Fruit fly (Drosophila melanogaster) whole organism, embryonic: Measurements from ENCODE around the gene tai.

Experiments
- BtbVII ChIP-seq: fragments of 200-800 bp; sonication (Bioruptor generic); optimal IDR thresholded peaks from 3 replicates; lab custom pipeline; 2017; ENCODE audit warnings: missing biosample characterization, mild to moderate bottlenecking, missing genetic modification characterization
- CG10267 ChIP-seq: fragments of 200-800 bp; sonication (Bioruptor generic); optimal IDR thresholded peaks from 2 replicates; lab custom pipeline; 2018; ENCODE audit warnings: missing biosample characterization, mild to moderate bottlenecking, missing genetic modification characterization, moderate library complexity
- CG12071 ChIP-seq: fragments of 200-800 bp; sonication (Bioruptor generic); optimal IDR thresholded peaks from 3 replicates; lab custom pipeline; 2018; ENCODE audit warnings: missing biosample characterization, mild to moderate bottlenecking, missing genetic modification characterization
- CG12659 ChIP-seq: fragments of 200-800 bp; sonication (Bioruptor generic); optimal IDR thresholded peaks from 3 replicates; lab custom pipeline; 2017; ENCODE audit warnings: mild to moderate bottlenecking, missing biosample characterization, missing genetic modification reagents, missing genetic modification characterization
- CG14710 ChIP-seq: fragments of 200-800 bp; sonication (Bioruptor generic); optimal IDR thresholded peaks from 3 replicates; lab custom pipeline; 2019; ENCODE audit warnings: missing biosample characterization, mild to moderate bottlenecking, missing genetic modification characterization, moderate library complexity
- CG15601 ChIP-seq: fragments of 200-800 bp; sonication (Bioruptor generic); optimal IDR thresholded peaks from 3 replicates; lab custom pipeline; 2019; ENCODE audit warnings: missing biosample characterization, mild to moderate bottlenecking, missing genetic modification characterization, moderate library complexity
- CG16779 ChIP-seq: fragments of 200-800 bp; sonication (Bioruptor generic); IDR thresholded peaks from 2 replicates; pipeline ENCODE4 v1.3.6; 2022; ENCODE audit warnings: missing biosample characterization, missing genetic modification characterization
- CG2116 ChIP-seq: fragments of 200-800 bp; sonication (Bioruptor generic); optimal IDR thresholded peaks from 3 replicates; lab custom pipeline; 2018; ENCODE audit warnings: missing biosample characterization, mild to moderate bottlenecking, missing genetic modification characterization
- CG31441 ChIP-seq: fragments of 200-800 bp; sonication (Bioruptor generic); IDR thresholded peaks from 2 replicates; pipeline ENCODE4 v1.3.6; 2022; ENCODE audit warnings: missing biosample characterization, missing genetic modification characterization
- CG32532 ChIP-seq: fragments of 200-800 bp; sonication (Bioruptor generic); IDR thresholded peaks from 2 replicates; pipeline ENCODE4 v1.3.6; 2022; ENCODE audit warnings: missing biosample characterization, missing genetic modification characterization
- CG33213 ChIP-seq: fragments of 200-800 bp; sonication (Bioruptor generic); optimal IDR thresholded peaks from 3 replicates; lab custom pipeline; 2016; ENCODE audit warnings: missing biosample characterization, missing genetic modification characterization
- CG3407 ChIP-seq: fragments of 200-800 bp; sonication (Bioruptor generic); optimal IDR thresholded peaks from 2 replicates; lab custom pipeline; 2018; ENCODE audit warnings: missing biosample characterization, mild to moderate bottlenecking, missing genetic modification characterization
- CG34376 ChIP-seq: fragments of 200-800 bp; sonication (Bioruptor generic); optimal IDR thresholded peaks from 2 replicates; lab custom pipeline; 2018; ENCODE audit warnings: missing biosample characterization, mild to moderate bottlenecking, missing genetic modification characterization
- CG3847 ChIP-seq: fragments of 200-800 bp; sonication (Bioruptor generic); IDR thresholded peaks from 2 replicates; pipeline ENCODE4 v1.3.6; 2022; ENCODE audit warnings: missing biosample characterization, missing genetic modification characterization
- CG4360 ChIP-seq: fragments of 200-800 bp; sonication (Bioruptor generic); IDR thresholded peaks from 2 replicates; pipeline ENCODE4 v1.3.6; 2022; ENCODE audit warnings: missing biosample characterization, missing genetic modification characterization
- CG4617 ChIP-seq: fragments of 200-800 bp; sonication (Bioruptor generic); optimal IDR thresholded peaks from 3 replicates; lab custom pipeline; 2016; ENCODE audit warnings: missing biosample characterization, missing genetic modification characterization, borderline replicate concordance
- CG7963 ChIP-seq: fragments of 200-800 bp; sonication (Bioruptor generic); IDR thresholded peaks from 3 replicates; pipeline ENCODE4 v1.3.6; 2022; ENCODE audit warnings: missing biosample characterization, missing genetic modification characterization; ENCODE audit not compliant: partially characterized antibody
- CG8944 ChIP-seq: fragments of 200-800 bp; sonication (Bioruptor generic); optimal IDR thresholded peaks from 3 replicates; lab custom pipeline; 2016; ENCODE audit warnings: missing biosample characterization, missing genetic modification characterization
- CG9727 ChIP-seq: fragments of 200-800 bp; sonication (Bioruptor generic); optimal IDR thresholded peaks from 3 replicates; lab custom pipeline; 2017; ENCODE audit warnings: missing biosample characterization, mild to moderate bottlenecking, missing genetic modification characterization
- CG9797 ChIP-seq: fragments of 200-800 bp; sonication (Bioruptor generic); optimal IDR thresholded peaks from 3 replicates; lab custom pipeline; 2018; ENCODE audit warnings: missing biosample characterization, mild to moderate bottlenecking, missing genetic modification characterization
- Dfd ChIP-seq, 2 experiments: fragments of >200 bp; optimal IDR thresholded peaks; 2 replicates each; lab custom pipeline; 2017; ENCODE audit warnings: missing biosample characterization in 2 of 2, missing genetic modification characterization in 2 of 2
- Dp ChIP-seq: fragments of 200-800 bp; sonication (Bioruptor generic); optimal IDR thresholded peaks from 2 replicates; lab custom pipeline; 2018; ENCODE audit warnings: missing biosample characterization, mild to moderate bottlenecking, missing genetic modification characterization, moderate library complexity
- Ets97D ChIP-seq: fragments of 200-800 bp; sonication (Bioruptor generic); optimal IDR thresholded peaks from 3 replicates; lab custom pipeline; 2016; ENCODE audit warnings: missing biosample characterization, missing genetic modification characterization
- Gug ChIP-seq: fragments of 200-800 bp; sonication (Bioruptor generic); IDR thresholded peaks from 4 replicates; pipeline ENCODE4 v1.3.6; 2022; ENCODE audit warnings: missing biosample characterization, missing genetic modification characterization
- MBD-R2 ChIP-seq: fragments of 200-800 bp; sonication (Bioruptor generic); IDR thresholded peaks from 2 replicates; pipeline ENCODE4 v1.3.6; 2022; ENCODE audit warnings: missing biosample characterization, missing genetic modification characterization
- MESR4 ChIP-seq: fragments of 200-800 bp; sonication (Bioruptor generic); optimal IDR thresholded peaks from 2 replicates; lab custom pipeline; 2018; ENCODE audit warnings: missing biosample characterization, mild to moderate bottlenecking, missing genetic modification characterization, moderate library complexity
- Med ChIP-seq: fragments of 200-800 bp; sonication (Bioruptor generic); peaks from one replicate; lab custom pipeline; 2016; ENCODE audit warnings: missing biosample characterization, missing genetic modification characterization, mild to moderate bottlenecking, inconsistent platforms, moderate library complexity
- Mrtf ChIP-seq: fragments of 200-800 bp; sonication (Bioruptor generic); IDR thresholded peaks from 3 replicates; pipeline ENCODE4 v1.3.6; 2022; ENCODE audit warnings: missing biosample characterization, missing genetic modification characterization
- Neu2 ChIP-seq: fragments of 200-800 bp; sonication (Bioruptor generic); optimal IDR thresholded peaks from 3 replicates; lab custom pipeline; 2016; ENCODE audit warnings: missing biosample characterization, missing genetic modification characterization, borderline replicate concordance
- Rx ChIP-seq: fragments of 200-800 bp; sonication (Bioruptor generic); IDR thresholded peaks from 2 replicates; pipeline ENCODE4 v1.3.6; 2022; ENCODE audit warnings: missing biosample characterization, missing genetic modification characterization
- Sin3A ChIP-seq: fragments of >200 bp; optimal IDR thresholded peaks from 2 replicates; lab custom pipeline; 2018
- Vsx1 ChIP-seq: fragments of 200-800 bp; sonication (Bioruptor generic); optimal IDR thresholded peaks from 2 replicates; lab custom pipeline; 2017; ENCODE audit warnings: missing biosample characterization, mild to moderate bottlenecking, missing genetic modification characterization, missing genetic modification reagents
- YL-1 ChIP-seq: fragments of 200-800 bp; sonication (Bioruptor generic); optimal IDR thresholded peaks from 3 replicates; lab custom pipeline; 2017; ENCODE audit warnings: missing biosample characterization, mild to moderate bottlenecking, missing genetic modification characterization
- ab ChIP-seq: fragments of 200-800 bp; sonication (Bioruptor generic); optimal IDR thresholded peaks from 2 replicates; lab custom pipeline; 2016; ENCODE audit warnings: missing biosample characterization, missing genetic modification characterization
- az2 ChIP-seq: fragments of 200-800 bp; sonication (Bioruptor generic); optimal IDR thresholded peaks from 3 replicates; lab custom pipeline; 2016; ENCODE audit warnings: missing biosample characterization, missing genetic modification characterization
- ems ChIP-seq: fragments of 200-800 bp; sonication (Bioruptor generic); optimal IDR thresholded peaks from 3 replicates; lab custom pipeline; 2016; ENCODE audit warnings: missing biosample characterization, missing genetic modification characterization
- en ChIP-seq: fragments of 200-800 bp; sonication (Bioruptor generic); optimal IDR thresholded peaks from 2 replicates; lab custom pipeline; 2016; ENCODE audit warnings: missing biosample characterization, missing genetic modification characterization
- esg ChIP-seq: fragments of 200-800 bp; sonication (Bioruptor generic); conservative IDR thresholded peaks from 2 replicates; pipeline ENCODE4 v1.3.6; 2022; ENCODE audit warnings: missing biosample characterization, missing genetic modification characterization
- fd64A ChIP-seq: fragments of 200-800 bp; sonication (Bioruptor generic); optimal IDR thresholded peaks from 3 replicates; lab custom pipeline; 2018; ENCODE audit warnings: missing biosample characterization, mild to moderate bottlenecking, missing genetic modification characterization
- ftz-f1 ChIP-seq: fragments of 200-800 bp; sonication (Bioruptor generic); optimal IDR thresholded peaks from 2 replicates; lab custom pipeline; 2016; ENCODE audit warnings: missing biosample characterization, missing genetic modification characterization
- gfzf ChIP-seq: fragments of 200-800 bp; sonication (Bioruptor generic); optimal IDR thresholded peaks from 2 replicates; lab custom pipeline; 2016; ENCODE audit warnings: missing biosample characterization, mild to moderate bottlenecking, missing genetic modification characterization, moderate library complexity
- kah ChIP-seq: fragments of 200-800 bp; sonication (Bioruptor generic); optimal IDR thresholded peaks from 2 replicates; lab custom pipeline; 2018; ENCODE audit warnings: missing biosample characterization, mild to moderate bottlenecking, missing genetic modification characterization
- phol ChIP-seq: fragments of 200-800 bp; sonication (Bioruptor generic); optimal IDR thresholded peaks from 3 replicates; lab custom pipeline; 2018; ENCODE audit warnings: missing biosample characterization, mild to moderate bottlenecking, missing genetic modification characterization, moderate library complexity
- pzg ChIP-seq: fragments of 200-800 bp; sonication (Bioruptor generic); optimal IDR thresholded peaks from 3 replicates; lab custom pipeline; 2018; ENCODE audit warnings: missing biosample characterization, mild to moderate bottlenecking, missing genetic modification characterization, moderate library complexity
- slbo ChIP-seq: fragments of 200-800 bp; sonication (Bioruptor generic); IDR thresholded peaks from 2 replicates; pipeline ENCODE4 v1.3.6; 2022; ENCODE audit warnings: missing biosample characterization, missing genetic modification characterization
- stwl ChIP-seq: fragments of 200-800 bp; sonication (Bioruptor generic); optimal IDR thresholded peaks from 3 replicates; lab custom pipeline; 2018; ENCODE audit warnings: missing biosample characterization, mild to moderate bottlenecking, missing genetic modification characterization, moderate library complexity
- tll ChIP-seq, 2 experiments: fragments of 200-800 bp in 1 of 2; fragments of >200 bp in 1 of 2; sonication (Bioruptor generic) in 1 of 2; optimal IDR thresholded peaks; 2 replicates each; lab custom pipeline; 2017 to 2019; ENCODE audit warnings: missing biosample characterization in 2 of 2, missing genetic modification characterization in 2 of 2, mild to moderate bottlenecking in 1 of 2, moderate library complexity in 1 of 2
- trem ChIP-seq: fragments of 200-800 bp; optimal IDR thresholded peaks from 3 replicates; lab custom pipeline; 2019; ENCODE audit warnings: missing biosample characterization, mild to moderate bottlenecking, missing genetic modification characterization, moderate library complexity
- trh ChIP-seq: fragments of 200-800 bp; sonication (Bioruptor generic); optimal IDR thresholded peaks from 2 replicates; lab custom pipeline; 2016; ENCODE audit warnings: missing biosample characterization, missing genetic modification characterization
- unc-4 ChIP-seq: fragments of 200-800 bp; sonication (Bioruptor generic); IDR thresholded peaks from 2 replicates; pipeline ENCODE4 v1.3.6; 2022; ENCODE audit warnings: missing biosample characterization, missing genetic modification characterization; ENCODE audit not compliant: partially characterized antibody

Gene tai

DNA sequence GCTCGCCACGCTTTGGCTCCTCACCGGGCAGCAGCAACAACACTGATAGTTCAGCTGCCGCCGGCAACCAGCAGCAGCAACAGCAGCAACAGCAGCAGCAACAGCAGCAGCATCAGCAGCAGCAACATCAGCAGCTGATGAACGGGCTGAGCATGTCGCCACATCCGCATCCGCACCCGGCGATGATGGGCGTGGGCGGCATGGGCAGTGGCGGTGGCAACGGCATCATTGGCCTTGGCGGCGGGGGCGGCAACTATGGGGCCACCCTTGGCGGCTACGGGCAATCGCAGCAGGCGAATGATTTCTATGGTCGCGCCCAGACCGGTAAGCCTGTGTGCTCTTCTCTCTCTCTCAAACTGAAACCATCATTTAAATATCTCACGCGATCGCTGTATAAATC is 77.7 kb downstream of the tai start (continued):
- TF ChIP-seq tll (GFP tag; optimal IDR thresholded peaks at IDR 0.05; lab: Kevin White, UChicago): no peak
- no peak for TF ChIP-seq CG8944 (GFP tag; lab: Kevin White, UChicago)
- TF ChIP-seq Sin3A (lab: Kevin White, UChicago): no peak
- no peak for TF ChIP-seq CG9797 (GFP tag; lab: Kevin White, UChicago)
- peak in 1 of 2 experiments; percentile 74 for TF ChIP-seq Dfd (GFP tag; optimal IDR thresholded peaks at IDR 0.05; lab: Kevin White, UChicago)
- no peak for TF ChIP-seq CG10267 (tag; lab: Kevin White, UChicago)
- no peak for TF ChIP-seq CG9727
- TF ChIP-seq CG7963 (GFP tag; lab: Robert Waterston, UW): no peak
- TF ChIP-seq CG12071 (GFP tag; lab: Kevin White, UChicago): no peak
- TF ChIP-seq kah (GFP tag; lab: Kevin White, UChicago): no peak
- no peak for TF ChIP-seq CG34376
- TF ChIP-seq CG33213: no peak
- TF ChIP-seq Med (GFP tag; lab: Kevin White, UChicago): peak; percentile 75
- no peak for TF ChIP-seq Gug
- no peak for TF ChIP-seq Rx (GFP tag; lab: Robert Waterston, UW)
- TF ChIP-seq CG31441 (GFP tag; lab: Robert Waterston, UW): no peak
- TF ChIP-seq esg (GFP tag; lab: Robert Waterston, UW): no peak
- no peak for TF ChIP-seq CG15601
- TF ChIP-seq ems: no peak
- no peak for TF ChIP-seq Vsx1 (GFP tag; lab: Kevin White, UChicago)
- no peak for TF ChIP-seq en (GFP tag; lab: Kevin White, UChicago)
- TF ChIP-seq Neu2: no peak
- peak; percentile 30; the same call in 1 of the 2 replicates for TF ChIP-seq CG16779
- peak; percentile 36; the same call in 1 of the 2 replicates for TF ChIP-seq CG32532 (GFP tag; lab: Robert Waterston, UW)
- TF ChIP-seq ab (GFP tag; lab: Kevin White, UChicago): no peak
- TF ChIP-seq CG4360 (GFP tag; lab: Robert Waterston, UW): 0 out of 2 replicates have a peak, but pooled peaks have one; percentile 22
- TF ChIP-seq fd64A (GFP tag; lab: Kevin White, UChicago): no peak
- TF ChIP-seq ftz-f1 (GFP tag; lab: Kevin White, UChicago): peak; percentile 51
- no peak for TF ChIP-seq Mrtf (GFP tag; lab: Robert Waterston, UW)

DNA sequence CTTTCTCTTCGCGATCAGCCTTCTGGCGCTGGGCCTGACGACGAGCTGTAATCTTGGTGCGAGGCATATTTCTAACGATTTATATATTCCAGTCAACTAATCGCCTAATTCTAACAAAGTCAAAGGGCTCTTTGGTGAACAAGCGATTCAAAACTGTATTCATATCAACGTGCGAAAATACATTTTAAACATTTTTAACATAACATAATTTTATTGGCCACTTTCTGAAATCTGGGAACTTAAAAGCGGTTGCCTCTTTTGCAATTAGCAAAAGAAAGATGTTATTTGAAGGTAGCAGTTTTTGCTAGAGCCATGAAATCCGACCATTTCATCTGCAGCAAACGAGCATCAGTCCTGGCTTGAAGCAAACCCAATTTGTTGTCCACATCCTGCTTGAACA is 84.4 kb downstream of the tai start, which contains the start of gene aust:
TSS of gene aust (minus strand) at position 101 of the 400 bp plus-strand sequence.
- TF ChIP-seq trh: no peak
- no peak for TF ChIP-seq unc-4 (GFP tag; lab: Robert Waterston, UW)

DNA sequence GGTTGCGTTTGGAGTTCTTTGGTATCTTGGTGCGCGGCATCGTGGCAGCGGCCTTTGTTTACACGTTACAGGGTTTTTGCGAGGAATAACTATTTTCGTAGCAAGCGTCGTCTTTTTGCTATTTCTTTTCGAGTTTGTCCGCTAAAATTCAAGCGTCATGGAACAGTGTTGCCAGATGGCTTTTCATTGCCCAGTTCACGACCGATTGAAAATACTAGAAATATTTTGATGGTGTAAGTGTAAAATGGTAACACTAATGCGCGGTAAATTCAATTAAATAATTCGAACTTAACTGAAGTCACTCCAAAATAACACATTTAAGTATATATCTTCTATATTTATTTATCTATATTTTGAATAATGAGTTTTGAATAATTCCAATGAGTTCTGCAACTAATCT is 86.4 kb downstream of the tai start, which contains the start of gene borr:
TSS of gene borr (minus strand) at position 172 of the 400 bp plus-strand sequence.
- TF ChIP-seq Dp (GFP tag; lab: Kevin White, UChicago) (peak; percentile 98), az2 (GFP tag; lab: Kevin White, UChicago) (peak; percentile 1), phol (tag; lab: Kevin White, UChicago) (peak; percentile 8), CG3847 (GFP tag; lab: Robert Waterston, UW) (peak; percentile 61; the same call in 1 of the 2 replicates), MESR4 (GFP tag; lab: Kevin White, UChicago) (peak; percentile 4), CG10267 (tag; lab: Kevin White, UChicago) (peak; percentile 19), CG12659 (no peak), pzg (GFP tag; lab: Kevin White, UChicago) (peak; percentile 69), CG3407 (GFP tag; lab: Kevin White, UChicago) (no peak), YL-1 (GFP tag; lab: Kevin White, UChicago) (peak; percentile 20), Ets97D (GFP tag; lab: Kevin White, UChicago) (peak; percentile 12), CG4617 (GFP tag; lab: Kevin White, UChicago) (peak; percentile 13), CG14710 (peak; percentile 38), slbo (GFP tag; lab: Robert Waterston, UW) (no peak), CG2116 (peak; percentile 38), trem (tag; lab: Kevin White, UChicago) (peak; percentile 54), MBD-R2 (peak; percentile 38), stwl (tag; lab: Kevin White, UChicago) (peak; percentile 71), BtbVII (GFP tag; lab: Kevin White, UChicago) (no peak), Sin3A (lab: Kevin White, UChicago) (peak; percentile 28), gfzf (GFP tag; lab: Kevin White, UChicago) (peak; percentile 77)
